Worm (Caenorhabditis elegans) whole organism, L4/young adult: Measurements from ENCODE around the gene Y55F3BR.6.

ENCODE experiments used
- W03F9.2 ChIP-seq: fragments of 150-350 bp; optimal IDR thresholded peaks from 2 replicates; lab custom pipeline; 2014; ENCODE audit warnings: missing biosample characterization, missing genetic modification characterization
- dao-5 ChIP-seq: sonication (generic microtip); optimal IDR thresholded peaks from 2 replicates; lab custom pipeline; 2016; ENCODE audit warnings: missing genotype, missing genetic modification characterization, moderate library complexity, missing compliant biosample characterization
- him-1 ChIP-seq: sonication (generic microtip); optimal IDR thresholded peaks from 2 replicates; lab custom pipeline; 2016; ENCODE audit warnings: missing genotype, missing genetic modification reagents, missing genetic modification characterization, missing compliant biosample characterization

Gene Y55F3BR.6

ce11 chrIV:842095-842494, at the start of gene Y55F3BR.6:
TSS of gene Y55F3BR.6 (minus strand) at chrIV:842126.
- no peak for TF ChIP-seq him-1
- no peak for TF ChIP-seq W03F9.2 (tag; lab: Kevin White, UChicago)
- TF ChIP-seq dao-5 (tag; lab: Kevin White, UChicago) = no peak

- no peak for TF ChIP-seq dao-5 (tag; lab: Kevin White, UChicago)
- TF ChIP-seq him-1 = no peak
- peak; percentile 28 for TF ChIP-seq W03F9.2 (tag; lab: Kevin White, UChicago)
Observed at ce11 chrIV:884707-885394, 42.9 kb upstream of the Y55F3BR.6 start, which contains the start of gene mak-2. TSS of gene mak-2 (plus strand) at chrIV:885344.

- no peak for TF ChIP-seq him-1
- no peak for TF ChIP-seq W03F9.2 (tag; lab: Kevin White, UChicago)
- no peak for TF ChIP-seq dao-5 (tag; lab: Kevin White, UChicago)
Observed at ce11 chrIV:878634-879033, 36.7 kb upstream of the Y55F3BR.6 start.

- no peak for TF ChIP-seq him-1
- no peak for TF ChIP-seq W03F9.2 (tag; lab: Kevin White, UChicago)
- TF ChIP-seq dao-5 (tag; lab: Kevin White, UChicago) = no peak
Observed at ce11 chrIV:874677-875076, 32.8 kb upstream of the Y55F3BR.6 start, which contains the start of gene Y55F3BR.1. TSS of gene Y55F3BR.1 (plus strand) at chrIV:874791.

ce11 chrIV:873174-873788, 31.4 kb upstream of the Y55F3BR.6 start:
- TF ChIP-seq W03F9.2 (tag; lab: Kevin White, UChicago) = no peak

ce11 chrIV:868723-869122, 26.8 kb upstream of the Y55F3BR.6 start:
- TF ChIP-seq W03F9.2 (tag; lab: Kevin White, UChicago) (no peak), dao-5 (tag; lab: Kevin White, UChicago) (no peak), him-1 (no peak)

- no peak for TF ChIP-seq him-1
- peak; percentile 64 for TF ChIP-seq W03F9.2 (tag; lab: Kevin White, UChicago)
- TF ChIP-seq dao-5 (tag; lab: Kevin White, UChicago) = peak; percentile 22
Observed at ce11 chrIV:866828-867270, 24.9 kb upstream of the Y55F3BR.6 start.

ce11 chrIV:860810-861209, 18.9 kb upstream of the Y55F3BR.6 start:
- TF ChIP-seq him-1 = no peak
- TF ChIP-seq W03F9.2 (tag; lab: Kevin White, UChicago) = no peak

ce11 chrIV:858630-859029, 16.7 kb upstream of the Y55F3BR.6 start, which contains the start of gene Y55F3BR.2:
TSS of gene Y55F3BR.2 (plus strand) at chrIV:858930.
- TF ChIP-seq him-1 (no peak), dao-5 (tag; lab: Kevin White, UChicago) (no peak), W03F9.2 (tag; lab: Kevin White, UChicago) (no peak)

- TF ChIP-seq him-1 = no peak
- TF ChIP-seq dao-5 (tag; lab: Kevin White, UChicago) = no peak
- no peak for TF ChIP-seq W03F9.2 (tag; lab: Kevin White, UChicago)
Observed at ce11 chrIV:856038-856437, 14.1 kb upstream of the Y55F3BR.6 start.

- no peak for TF ChIP-seq W03F9.2 (tag; lab: Kevin White, UChicago)
- TF ChIP-seq dao-5 (tag; lab: Kevin White, UChicago) = no peak
- no peak for TF ChIP-seq him-1
Observed at ce11 chrIV:855483-855882, 13.6 kb upstream of the Y55F3BR.6 start.

DNA sequence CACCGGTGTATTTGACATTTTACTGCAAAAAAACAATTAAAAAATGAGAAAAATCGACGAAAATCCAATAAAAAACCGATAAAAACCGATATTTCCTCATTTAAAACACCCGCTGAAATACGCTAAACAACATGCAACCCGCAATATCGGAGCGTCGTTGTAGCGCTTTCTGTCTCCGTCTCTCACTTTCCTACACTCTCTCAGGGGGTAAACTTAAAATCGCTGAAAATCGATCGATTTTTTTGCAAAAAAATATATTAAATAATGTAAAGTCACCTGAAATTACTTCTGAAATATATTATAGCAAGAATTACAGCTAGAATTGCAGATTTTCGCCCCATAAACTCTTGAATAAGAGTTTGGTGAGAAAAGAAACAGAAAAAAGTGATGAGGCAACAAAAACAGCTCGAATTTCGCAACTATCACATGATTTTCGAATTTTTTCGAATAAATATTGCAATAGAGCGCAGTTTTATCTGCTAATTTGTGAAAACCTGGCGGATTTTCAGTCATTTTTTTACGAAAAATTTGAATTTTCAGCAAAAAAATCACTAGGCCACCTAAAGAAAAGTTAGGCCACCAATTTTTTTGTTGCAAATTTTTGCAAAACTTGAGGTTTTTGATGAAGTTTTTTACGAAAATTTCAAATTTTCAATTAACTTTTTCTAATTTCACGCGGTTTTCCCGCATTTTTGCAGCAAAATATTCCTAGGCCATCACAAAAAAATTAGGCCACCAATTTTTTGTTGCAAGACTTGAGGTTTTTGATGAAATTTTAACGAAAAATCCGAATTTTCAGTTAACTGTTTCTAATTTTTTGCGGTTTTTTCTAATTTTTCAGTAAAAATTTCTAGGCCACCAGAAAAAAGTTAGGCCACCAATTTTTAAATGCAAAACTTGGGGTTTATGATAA, 12.7 kb upstream of the Y55F3BR.6 start, which contains the start of the genes lem-4 and Y55F3BR.11:
TSS of gene lem-4 (minus strand) at position 424 of the 913 bp plus-strand sequence.
TSS of gene Y55F3BR.11 (plus strand) at position 863 of the 913 bp plus-strand sequence.
- TF ChIP-seq W03F9.2 (tag; lab: Kevin White, UChicago) (peak; percentile 54), dao-5 (tag; lab: Kevin White, UChicago) (no peak), him-1 (no peak)

DNA sequence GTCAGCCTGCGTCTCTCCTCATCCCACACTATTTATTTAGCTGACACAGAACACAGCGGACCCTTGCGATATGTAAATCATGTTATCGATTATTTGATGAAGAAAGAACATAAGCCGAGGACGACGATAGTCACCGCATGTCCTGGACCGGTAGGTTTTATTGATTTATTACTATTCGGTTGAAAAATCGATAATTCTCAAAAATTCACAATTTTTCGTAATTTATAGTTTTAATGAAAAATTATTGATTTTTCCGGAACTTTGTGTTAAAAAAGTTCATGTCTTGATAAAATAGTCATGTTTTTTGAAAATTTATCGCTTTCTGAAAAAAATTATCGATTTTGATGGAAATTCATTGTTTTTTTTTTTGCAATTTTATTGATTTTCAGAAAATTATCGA, 6.3 kb upstream of the Y55F3BR.6 start:
- TF ChIP-seq W03F9.2 (tag; lab: Kevin White, UChicago) = no peak
